Fruit fly (Drosophila melanogaster) whole organism, embryonic: ENCODE results near the gene CG7362.
A peak's percentile ranks its signal among the peaks of the same experiment; 100 is the strongest.

Experiments
- Abd-B ChIP-seq: fragments of 200-800 bp; sonication (Bioruptor generic); optimal IDR thresholded peaks from 2 replicates; lab custom pipeline; 2018; ENCODE audit warnings: missing biosample characterization, mild to moderate bottlenecking, missing genetic modification characterization, moderate library complexity
- Asciz ChIP-seq: fragments of 200-800 bp; sonication (Bioruptor generic); optimal IDR thresholded peaks from 2 replicates; lab custom pipeline; 2017; ENCODE audit warnings: missing biosample characterization, mild to moderate bottlenecking, missing genetic modification characterization, missing genetic modification reagents
- B-H1 ChIP-seq: fragments of 200-800 bp; sonication (Bioruptor generic); IDR thresholded peaks from 3 replicates; pipeline ENCODE4 v1.3.6; 2022; ENCODE audit warnings: missing biosample characterization, missing genetic modification characterization
- Bteb2 ChIP-seq: fragments of 200-800 bp; sonication (Bioruptor generic); optimal IDR thresholded peaks from 2 replicates; lab custom pipeline; 2016; ENCODE audit warnings: missing biosample characterization, missing genetic modification characterization
- C15 ChIP-seq: fragments of 200-800 bp; sonication (Bioruptor generic); IDR thresholded peaks from 3 replicates; pipeline ENCODE4 v1.3.6; 2022; ENCODE audit warnings: missing biosample characterization, missing genetic modification characterization
- CG10147 ChIP-seq: fragments of 200-800 bp; sonication (Bioruptor generic); optimal IDR thresholded peaks from 2 replicates; lab custom pipeline; 2019; ENCODE audit warnings: missing biosample characterization, mild to moderate bottlenecking, missing genetic modification characterization, moderate library complexity
- CG11696 ChIP-seq: fragments of 200-800 bp; sonication (Bioruptor generic); IDR thresholded peaks from 2 replicates; pipeline ENCODE4 v1.3.6; 2022; ENCODE audit warnings: missing biosample characterization, missing genetic modification characterization
- CG11723 ChIP-seq: fragments of 200-800 bp; sonication (Bioruptor generic); optimal IDR thresholded peaks from 2 replicates; lab custom pipeline; 2017; ENCODE audit warnings: missing biosample characterization, mild to moderate bottlenecking, missing genetic modification characterization
- CG12299 ChIP-seq: fragments of 200-800 bp; sonication (Bioruptor generic); optimal IDR thresholded peaks from 2 replicates; lab custom pipeline; 2018; ENCODE audit warnings: missing biosample characterization, mild to moderate bottlenecking, missing genetic modification characterization
- CG1233 ChIP-seq: fragments of 200-800 bp; sonication (Bioruptor generic); optimal IDR thresholded peaks from 4 replicates; lab custom pipeline; 2018; ENCODE audit warnings: missing biosample characterization, mild to moderate bottlenecking, missing genetic modification characterization
- CG14667 ChIP-seq: fragments of 200-800 bp; sonication (Bioruptor generic); IDR thresholded peaks from 2 replicates; pipeline ENCODE4 v1.3.6; 2022; ENCODE audit warnings: missing biosample characterization, missing genetic modification characterization
- CG15514 ChIP-seq: fragments of 200-800 bp; sonication (Bioruptor generic); optimal IDR thresholded peaks from 3 replicates; lab custom pipeline; 2017; ENCODE audit warnings: missing biosample characterization, missing genetic modification characterization, mild to moderate bottlenecking, moderate library complexity, missing genetic modification reagents
- CG15601 ChIP-seq: fragments of 200-800 bp; sonication (Bioruptor generic); optimal IDR thresholded peaks from 3 replicates; lab custom pipeline; 2019; ENCODE audit warnings: missing biosample characterization, mild to moderate bottlenecking, missing genetic modification characterization, moderate library complexity
- CG17328 ChIP-seq: fragments of 200-800 bp; sonication (Bioruptor generic); IDR thresholded peaks from 2 replicates; pipeline ENCODE4 v1.3.6; 2022; ENCODE audit warnings: missing biosample characterization, missing genetic modification characterization
- CG17359 ChIP-seq: fragments of 200-800 bp; sonication (Bioruptor generic); optimal IDR thresholded peaks from 3 replicates; lab custom pipeline; 2018; ENCODE audit warnings: missing biosample characterization, mild to moderate bottlenecking, missing genetic modification characterization, moderate library complexity
- CG18599 ChIP-seq: fragments of 200-800 bp; sonication (Bioruptor generic); optimal IDR thresholded peaks from 3 replicates; lab custom pipeline; 2017; ENCODE audit warnings: missing biosample characterization, missing genetic modification characterization, mild to moderate bottlenecking, moderate library complexity, missing genetic modification reagents
- CG2875 ChIP-seq: fragments of 200-800 bp; sonication (Bioruptor generic); optimal IDR thresholded peaks from 2 replicates; lab custom pipeline; 2017; ENCODE audit warnings: missing biosample characterization, mild to moderate bottlenecking, missing genetic modification characterization, missing genetic modification reagents
- CG30020 ChIP-seq: fragments of 200-800 bp; optimal IDR thresholded peaks from 2 replicates; lab custom pipeline; 2019; ENCODE audit warnings: missing biosample characterization, mild to moderate bottlenecking, missing genetic modification characterization, moderate library complexity
- CG3065 ChIP-seq: fragments of 200-800 bp; sonication (Bioruptor generic); optimal IDR thresholded peaks from 2 replicates; lab custom pipeline; 2016; ENCODE audit warnings: missing biosample characterization, missing genetic modification characterization
- CG31388 ChIP-seq: fragments of 200-800 bp; sonication (Bioruptor generic); optimal IDR thresholded peaks from 2 replicates; lab custom pipeline; 2016; ENCODE audit warnings: missing biosample characterization, missing genetic modification characterization
- CG3847 ChIP-seq: fragments of 200-800 bp; sonication (Bioruptor generic); IDR thresholded peaks from 2 replicates; pipeline ENCODE4 v1.3.6; 2022; ENCODE audit warnings: missing biosample characterization, missing genetic modification characterization
- CG42726 ChIP-seq: fragments of 200-800 bp; sonication (Bioruptor generic); IDR thresholded peaks from 2 replicates; pipeline ENCODE4 v1.3.6; 2022; ENCODE audit warnings: missing biosample characterization, missing genetic modification characterization; ENCODE audit not compliant: partially characterized antibody
- CG4282 ChIP-seq: fragments of 200-800 bp; sonication (Bioruptor generic); optimal IDR thresholded peaks from 2 replicates; lab custom pipeline; 2016; ENCODE audit warnings: missing biosample characterization, missing genetic modification characterization
- CG7963 ChIP-seq: fragments of 200-800 bp; sonication (Bioruptor generic); IDR thresholded peaks from 3 replicates; pipeline ENCODE4 v1.3.6; 2022; ENCODE audit warnings: missing biosample characterization, missing genetic modification characterization; ENCODE audit not compliant: partially characterized antibody
- CG8281 ChIP-seq: fragments of 200-800 bp; sonication (Bioruptor generic); optimal IDR thresholded peaks from 2 replicates; lab custom pipeline; 2018; ENCODE audit warnings: missing biosample characterization, mild to moderate bottlenecking, missing genetic modification characterization, moderate library complexity
- CG8290 ChIP-seq, 3 experiments: fragments of 200-800 bp; sonication (Bioruptor generic); optimal IDR thresholded peaks; 2 replicates each; lab custom pipeline; 2016 to 2019; ENCODE audit warnings: missing biosample characterization in 3 of 3, missing genetic modification characterization in 3 of 3, mild to moderate bottlenecking in 2 of 3, moderate library complexity in 1 of 3
- CHES-1-like ChIP-seq: fragments of 200-800 bp; sonication (Bioruptor generic); optimal IDR thresholded peaks from 2 replicates; lab custom pipeline; 2016; ENCODE audit warnings: missing biosample characterization, missing genetic modification characterization
- Camta ChIP-seq: fragments of 200-800 bp; sonication (Bioruptor generic); optimal IDR thresholded peaks from 2 replicates; lab custom pipeline; 2016; ENCODE audit warnings: missing biosample characterization, missing genetic modification characterization
- Dad ChIP-seq: fragments of 200-800 bp; sonication (Bioruptor generic); optimal IDR thresholded peaks from 3 replicates; lab custom pipeline; 2016; ENCODE audit warnings: missing biosample characterization, missing genetic modification characterization
- Dfd ChIP-seq, 2 experiments: fragments of >200 bp; optimal IDR thresholded peaks; 2 replicates each; lab custom pipeline; 2017; ENCODE audit warnings: missing biosample characterization in 2 of 2, missing genetic modification characterization in 2 of 2
- Fer2 ChIP-seq: fragments of 200-800 bp; sonication (Bioruptor generic); optimal IDR thresholded peaks from 2 replicates; lab custom pipeline; 2018; ENCODE audit warnings: missing biosample characterization, mild to moderate bottlenecking, missing genetic modification characterization, moderate library complexity
- Jarid2 ChIP-seq: fragments of 200-800 bp; sonication (Bioruptor generic); optimal IDR thresholded peaks from 3 replicates; lab custom pipeline; 2017; ENCODE audit warnings: mild to moderate bottlenecking, missing biosample characterization, missing genetic modification reagents, missing genetic modification characterization
- Meics ChIP-seq: fragments of 200-800 bp; sonication (Bioruptor generic); optimal IDR thresholded peaks from 2 replicates; lab custom pipeline; 2017; ENCODE audit warnings: missing biosample characterization, mild to moderate bottlenecking, missing genetic modification characterization
- NC2α ChIP-seq: fragments of 200-800 bp; sonication (Bioruptor generic); optimal IDR thresholded peaks from 2 replicates; lab custom pipeline; 2016; ENCODE audit warnings: missing biosample characterization, missing genetic modification characterization
- Rx ChIP-seq: fragments of 200-800 bp; sonication (Bioruptor generic); IDR thresholded peaks from 2 replicates; pipeline ENCODE4 v1.3.6; 2022; ENCODE audit warnings: missing biosample characterization, missing genetic modification characterization
- Xrp1 ChIP-seq: fragments of 200-800 bp; sonication (Bioruptor generic); IDR thresholded peaks from 2 replicates; pipeline ENCODE4 v1.3.6; 2022; ENCODE audit warnings: missing biosample characterization, missing genetic modification characterization
- amos ChIP-seq: fragments of 200-800 bp; sonication (Bioruptor generic); IDR thresholded peaks from 2 replicates; pipeline ENCODE4 v1.3.6; 2022; ENCODE audit warnings: missing biosample characterization, missing genetic modification characterization; ENCODE audit not compliant: partially characterized antibody
- chif ChIP-seq, 2 experiments: fragments of 200-800 bp; sonication (Bioruptor generic); optimal IDR thresholded peaks; 3 replicates each; lab custom pipeline; 2016; ENCODE audit warnings: missing biosample characterization in 2 of 2, missing genetic modification characterization in 2 of 2
- danr ChIP-seq: fragments of 200-800 bp; sonication (Bioruptor generic); IDR thresholded peaks from 2 replicates; pipeline ENCODE4 v1.3.6; 2022; ENCODE audit warnings: missing biosample characterization, missing genetic modification characterization
- fd102C ChIP-seq: fragments of 200-800 bp; sonication (Bioruptor generic); optimal IDR thresholded peaks from 2 replicates; lab custom pipeline; 2018; ENCODE audit warnings: missing biosample characterization, mild to moderate bottlenecking, missing genetic modification characterization, moderate library complexity
- h ChIP-seq: fragments of >200 bp; optimal IDR thresholded peaks from 2 replicates; lab custom pipeline; 2017
- phol ChIP-seq: fragments of 200-800 bp; sonication (Bioruptor generic); optimal IDR thresholded peaks from 3 replicates; lab custom pipeline; 2018; ENCODE audit warnings: missing biosample characterization, mild to moderate bottlenecking, missing genetic modification characterization, moderate library complexity
- run ChIP-seq: fragments of 200-800 bp; sonication (Bioruptor generic); optimal IDR thresholded peaks from 3 replicates; lab custom pipeline; 2018; ENCODE audit warnings: missing biosample characterization, mild to moderate bottlenecking, missing genetic modification characterization
- schlank ChIP-seq: fragments of 200-800 bp; sonication (Bioruptor generic); optimal IDR thresholded peaks from 2 replicates; lab custom pipeline; 2018; ENCODE audit warnings: missing biosample characterization, mild to moderate bottlenecking, missing genetic modification characterization
- sr ChIP-seq: fragments of 200-800 bp; sonication (Bioruptor generic); IDR thresholded peaks from 3 replicates; pipeline ENCODE4 v1.3.6; 2022; ENCODE audit warnings: missing biosample characterization, missing genetic modification characterization
- sug ChIP-seq: fragments of 200-800 bp; optimal IDR thresholded peaks from 2 replicates; lab custom pipeline; 2019; ENCODE audit warnings: missing biosample characterization, mild to moderate bottlenecking, missing genetic modification characterization, moderate library complexity
- toy ChIP-seq: fragments of 200-800 bp; sonication (Bioruptor generic); IDR thresholded peaks from 2 replicates; pipeline ENCODE4 v1.3.6; 2022; ENCODE audit warnings: missing biosample characterization, missing genetic modification characterization
- ttk ChIP-seq: fragments of 200-800 bp; sonication (Bioruptor generic); IDR thresholded peaks from 2 replicates; pipeline ENCODE4 v2.1.2; 2022; ENCODE audit warnings: missing biosample characterization, missing genetic modification characterization
- yki ChIP-seq: fragments of >200 bp; optimal IDR thresholded peaks from 3 replicates; lab custom pipeline; 2018

The CG7362 gene

dm6 chr3R:14714147-14714903 lies 39.9 kb downstream of the CG7362 start (continued):
- TF ChIP-seq CG7963 (GFP tag; lab: Robert Waterston, UW) (no peak), chif (GFP tag; optimal IDR thresholded peaks at IDR 0.05; lab: Kevin White, UChicago) (peak in 1 of 2 experiments; percentile 32), sr (GFP tag; lab: Robert Waterston, UW) (no peak), CG3065 (GFP tag; lab: Kevin White, UChicago) (no peak), CG14667 (GFP tag; lab: Robert Waterston, UW) (no peak), B-H1 (GFP tag; lab: Robert Waterston, UW) (no peak), fd102C (peak; percentile 73), sug (peak; percentile 84), CG17328 (GFP tag; lab: Robert Waterston, UW) (peak; percentile 54; the same call in 1 of the 2 replicates), Meics (GFP tag; lab: Kevin White, UChicago) (peak; percentile 28), run (tag; lab: Kevin White, UChicago) (peak; percentile 39), CG11696 (GFP tag; lab: Robert Waterston, UW) (no peak), Fer2 (tag; lab: Kevin White, UChicago) (peak; percentile 1), ttk (GFP tag; lab: Robert Waterston, UW) (peak; percentile 54; the same call in 1 of the 2 replicates), CG15514 (GFP tag; lab: Kevin White, UChicago) (no peak), CG11723 (GFP tag; lab: Kevin White, UChicago) (no peak), Camta (GFP tag; lab: Kevin White, UChicago) (no peak), CG4282 (GFP tag; lab: Kevin White, UChicago) (no peak), Dad (no peak), amos (no peak), CG1233 (GFP tag; lab: Kevin White, UChicago) (peak; percentile 73), Rx (GFP tag; lab: Robert Waterston, UW) (no peak), Dfd (GFP tag; optimal IDR thresholded peaks at IDR 0.05; lab: Kevin White, UChicago) (no peak), CHES-1-like (no peak), CG30020 (tag; lab: Kevin White, UChicago) (no peak), CG17359 (tag; lab: Kevin White, UChicago) (peak; percentile 90), CG15601 (peak; percentile 62), Xrp1 (peak; percentile 79), Asciz (GFP tag; lab: Kevin White, UChicago) (peak; percentile 88), C15 (GFP tag; lab: Robert Waterston, UW) (no peak), Abd-B (GFP tag; lab: Kevin White, UChicago) (peak; percentile 73), h (no peak), CG2875 (peak; percentile 47), CG31388 (GFP tag; lab: Kevin White, UChicago) (peak; percentile 70), Jarid2 (GFP tag; lab: Kevin White, UChicago) (peak; percentile 48), NC2α (no peak), phol (tag; lab: Kevin White, UChicago) (peak; percentile 89), CG42726 (GFP tag; lab: Robert Waterston, UW) (no peak), CG8290 (GFP tag; optimal IDR thresholded peaks at IDR 0.05; lab: Kevin White, UChicago) (peak; percentile 33), CG8290 (tag; optimal IDR thresholded peaks at IDR 0.05; lab: Kevin White, UChicago) (peak in 1 of 2 experiments; percentile 25), schlank (tag; lab: Kevin White, UChicago) (no peak), danr (no peak), CG3847 (GFP tag; lab: Robert Waterston, UW) (0 out of 2 replicates have a peak, but pooled peaks have one; percentile 11), CG12299 (peak; percentile 57), yki (lab: Kevin White, UChicago) (peak; percentile 30), toy (no peak), Bteb2 (GFP tag; lab: Kevin White, UChicago) (no peak), CG10147 (GFP tag; lab: Kevin White, UChicago) (peak; percentile 27), CG8281 (peak; percentile 34), CG18599 (GFP tag; lab: Kevin White, UChicago) (peak; percentile 76)
